Worm (Caenorhabditis elegans) whole organism, L2 larva: ENCODE measurements around the gene lect-2.

ENCODE experiments used
- Y55F3AM.14 ChIP-seq: fragments of 200-800 bp; sonication (Bioruptor generic); optimal IDR thresholded peaks from 2 replicates; lab custom pipeline; 2018; ENCODE audit warnings: mild to moderate bottlenecking, missing genetic modification characterization, missing compliant biosample characterization
- aly-2 ChIP-seq: fragments of 150-350 bp; optimal IDR thresholded peaks from 2 replicates; lab custom pipeline; 2014; ENCODE audit warnings: missing biosample characterization, missing genetic modification characterization
- egl-27 ChIP-seq: sonication (generic microtip); optimal IDR thresholded peaks from 3 replicates; lab custom pipeline; 2017; ENCODE audit warnings: missing biosample characterization, missing genetic modification reagents, missing genetic modification characterization
- elt-3 ChIP-seq: sonication (generic microtip); optimal IDR thresholded peaks from 2 replicates; lab custom pipeline; 2017; ENCODE audit warnings: missing biosample characterization, missing genetic modification characterization
- lin-11 ChIP-seq: fragments of 150-350 bp; sonication (generic microtip); optimal IDR thresholded peaks from 2 replicates; lab custom pipeline; 2014; ENCODE audit warnings: missing biosample characterization, missing genetic modification characterization, inconsistent platforms, mixed read lengths
- lin-13 ChIP-seq: fragments of 150-350 bp; optimal IDR thresholded peaks from 2 replicates; lab custom pipeline; 2014; ENCODE audit warnings: missing biosample characterization, missing genetic modification reagents, missing genetic modification characterization
- nhr-129 ChIP-seq: fragments of 150-350 bp; optimal IDR thresholded peaks from 2 replicates; lab custom pipeline; 2014; ENCODE audit warnings: missing biosample characterization, missing genetic modification characterization
- nhr-25 ChIP-seq: fragments of 150-350 bp; sonication (generic microtip); optimal IDR thresholded peaks from 3 replicates; lab custom pipeline; 2014; ENCODE audit warnings: missing biosample characterization, missing genetic modification characterization
- sma-3 ChIP-seq: sonication (generic microtip); optimal IDR thresholded peaks from 2 replicates; lab custom pipeline; 2016; ENCODE audit warnings: missing genetic modification reagents, missing genetic modification characterization, missing compliant biosample characterization
- snpc-4 ChIP-seq: fragments of 150-350 bp; optimal IDR thresholded peaks from 2 replicates; lab custom pipeline; 2014; ENCODE audit warnings: missing biosample characterization, missing genetic modification characterization
- unc-62 ChIP-seq: fragments of 150-350 bp; optimal IDR thresholded peaks from 2 replicates; lab custom pipeline; 2014; ENCODE audit warnings: missing biosample characterization, missing genetic modification reagents, missing genetic modification characterization
- zag-1 ChIP-seq: fragments of 150-350 bp; optimal IDR thresholded peaks from 2 replicates; lab custom pipeline; 2014; ENCODE audit warnings: missing biosample characterization, missing genetic modification characterization

DNA sequence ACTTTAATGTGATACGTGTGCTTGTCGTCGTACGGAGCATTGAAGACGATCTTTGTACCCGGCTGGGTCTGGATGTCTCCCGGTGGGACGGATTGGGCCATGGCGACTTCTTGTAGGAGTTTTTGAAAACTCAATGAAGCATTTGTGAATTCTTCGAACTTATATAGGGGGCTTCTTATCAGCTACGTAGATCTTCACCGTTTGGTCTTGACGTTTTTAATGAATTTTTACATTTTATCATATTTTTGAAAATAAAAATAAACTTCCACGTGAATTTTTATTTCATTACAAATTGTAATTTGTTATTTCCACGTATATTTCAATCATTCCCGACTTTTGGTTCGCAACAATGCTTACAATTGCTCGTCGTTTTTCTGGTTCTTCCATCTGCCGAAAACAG is 19.7 kb downstream of the lect-2 start, which contains the start of the genes msp-64 and ZK1248.5:
- TF ChIP-seq elt-3 (tag; lab: Kevin White, UChicago) (no peak), lin-13 (GFP tag; lab: Kevin White, UChicago) (no peak), zag-1 (tag; lab: Kevin White, UChicago) (no peak), egl-27 (tag; lab: Kevin White, UChicago) (no peak), snpc-4 (tag; lab: Kevin White, UChicago) (no peak), aly-2 (no peak), sma-3 (no peak), nhr-25 (no peak), nhr-129 (no peak), Y55F3AM.14 (no peak), lin-11 (tag; lab: Kevin White, UChicago) (no peak), unc-62 (GFP tag; lab: Kevin White, UChicago) (no peak)
